Worm (Caenorhabditis elegans): ENCODE data around the gene yap-1.

yap-1 gene

ce11 chrX:10721954-10722353, 30.2 kb downstream of the yap-1 start, which contains the start of gene mbr-1:
Gene mbr-1 (minus strand): TSS chrX:10722054.
- TF ChIP-seq med-1 (GFP tag; optimal IDR thresholded peaks at IDR 0.05; ENCODE audit: insufficient read depth) (no peak), ztf-29 (GFP tag; IDR thresholded peaks at IDR 0.05) (no peak), tab-1 (GFP tag; IDR thresholded peaks at IDR 0.05) (no peak), flt-1 (GFP tag; IDR thresholded peaks at IDR 0.05) (no peak), ztf-23 (GFP tag; IDR thresholded peaks at IDR 0.05) (no peak), klf-2 (GFP tag; conservative IDR thresholded peaks at IDR 0.05) (no peak), cog-1 (tag; optimal IDR thresholded peaks at IDR 0.05) (no peak), ref-1 (GFP tag; conservative IDR thresholded peaks at IDR 0.05) (no peak), T22C8.4 (GFP tag; IDR thresholded peaks at IDR 0.05) (no peak)

- TF ChIP-seq cog-1 (tag; optimal IDR thresholded peaks at IDR 0.05) (no peak), med-1 (GFP tag; optimal IDR thresholded peaks at IDR 0.05; ENCODE audit: insufficient read depth) (no peak), ztf-29 (GFP tag; IDR thresholded peaks at IDR 0.05) (no peak), ref-1 (GFP tag; conservative IDR thresholded peaks at IDR 0.05) (no peak)
Measured at ce11 chrX:10727696-10728095, 36.0 kb downstream of the yap-1 start.

- TF ChIP-seq tab-1 (GFP tag; IDR thresholded peaks at IDR 0.05) (no peak), med-1 (GFP tag; optimal IDR thresholded peaks at IDR 0.05; ENCODE audit: insufficient read depth) (no peak), ztf-23 (GFP tag; IDR thresholded peaks at IDR 0.05) (no peak), ztf-29 (GFP tag; IDR thresholded peaks at IDR 0.05) (no peak), cog-1 (tag; optimal IDR thresholded peaks at IDR 0.05) (no peak), ref-1 (GFP tag; conservative IDR thresholded peaks at IDR 0.05) (no peak), klf-2 (GFP tag; conservative IDR thresholded peaks at IDR 0.05) (no peak), T22C8.4 (GFP tag; IDR thresholded peaks at IDR 0.05) (no peak), flt-1 (GFP tag; IDR thresholded peaks at IDR 0.05) (no peak)
Measured at ce11 chrX:10731837-10732236, 40.1 kb downstream of the yap-1 start.

- TF ChIP-seq flt-1 (GFP tag; IDR thresholded peaks at IDR 0.05) (no peak), T22C8.4 (GFP tag; IDR thresholded peaks at IDR 0.05) (no peak), ztf-23 (GFP tag; IDR thresholded peaks at IDR 0.05) (no peak), tab-1 (GFP tag; IDR thresholded peaks at IDR 0.05) (no peak), med-1 (GFP tag; optimal IDR thresholded peaks at IDR 0.05; ENCODE audit: insufficient read depth) (no peak), ztf-29 (GFP tag; IDR thresholded peaks at IDR 0.05) (no peak), cog-1 (tag; optimal IDR thresholded peaks at IDR 0.05) (no peak), ref-1 (GFP tag; conservative IDR thresholded peaks at IDR 0.05) (no peak), klf-2 (GFP tag; conservative IDR thresholded peaks at IDR 0.05) (no peak)
Measured at ce11 chrX:10734026-10734425, 42.3 kb downstream of the yap-1 start, which contains the start of gene egl-36. Gene egl-36 (plus strand): TSS chrX:10734326.
